Worm (Caenorhabditis elegans) whole organism, mixed stage, embryonic: ENCODE measurements around the gene figl-1.

Experiments
- bed-3 ChIP-seq: fragments of 200-800 bp; sonication (Bioruptor generic); optimal IDR thresholded peaks from 3 replicates; lab custom pipeline; 2018; ENCODE audit warnings: mild to moderate bottlenecking, missing genetic modification characterization, moderate library complexity, missing compliant biosample characterization
- blmp-1 ChIP-seq: fragments of 150-350 bp; optimal IDR thresholded peaks from 2 replicates; lab custom pipeline; 2014; ENCODE audit warnings: missing biosample characterization, missing genetic modification characterization
- ceh-39 ChIP-seq: fragments of 150-350 bp; optimal IDR thresholded peaks from 2 replicates; lab custom pipeline; 2014; ENCODE audit warnings: missing biosample characterization, missing genetic modification characterization
- ceh-43 ChIP-seq: fragments of 200-800 bp; sonication (Bioruptor generic); optimal IDR thresholded peaks from 2 replicates; lab custom pipeline; 2018; ENCODE audit warnings: mild to moderate bottlenecking, missing genetic modification characterization, moderate library complexity, missing compliant biosample characterization
- ceh-83 ChIP-seq: fragments of 200-800 bp; sonication (Bioruptor generic); optimal IDR thresholded peaks from 2 replicates; lab custom pipeline; 2018; ENCODE audit warnings: mild to moderate bottlenecking, missing genetic modification characterization, missing compliant biosample characterization
- ces-1 ChIP-seq: fragments of 150-350 bp; optimal IDR thresholded peaks from 2 replicates; lab custom pipeline; 2014; ENCODE audit warnings: missing biosample characterization, missing genetic modification reagents, missing genetic modification characterization
- cnd-1 ChIP-seq: fragments of 200-800 bp; sonication (Bioruptor generic); optimal IDR thresholded peaks from 2 replicates; lab custom pipeline; 2018; ENCODE audit warnings: mild to moderate bottlenecking, missing genetic modification characterization, missing compliant biosample characterization
- drap-1 ChIP-seq: fragments of 200-800 bp; sonication (Bioruptor generic); optimal IDR thresholded peaks from 3 replicates; lab custom pipeline; 2018; ENCODE audit warnings: mild to moderate bottlenecking, missing genetic modification characterization, missing compliant biosample characterization
- elt-1 ChIP-seq: sonication (generic microtip); optimal IDR thresholded peaks from 2 replicates; lab custom pipeline; 2017; ENCODE audit warnings: missing genetic modification characterization, mild to moderate bottlenecking, missing compliant biosample characterization, antibody characterized with exemption, moderate library complexity, borderline replicate concordance; ENCODE audit not compliant: insufficient read depth
- flh-1 ChIP-seq: fragments of 200-800 bp; sonication (Bioruptor generic); optimal IDR thresholded peaks from 2 replicates; lab custom pipeline; 2018; ENCODE audit warnings: mild to moderate bottlenecking, missing genetic modification characterization, moderate library complexity, missing compliant biosample characterization
- hlh-1 ChIP-seq: fragments of 150-350 bp; optimal IDR thresholded peaks from 2 replicates; lab custom pipeline; 2014; ENCODE audit warnings: missing biosample characterization, missing genetic modification reagents, missing genetic modification characterization
- lin-13 ChIP-seq: fragments of 150-350 bp; optimal IDR thresholded peaks from 2 replicates; lab custom pipeline; 2014; ENCODE audit warnings: missing biosample characterization, missing genetic modification characterization
- lsy-2 ChIP-seq: fragments of 150-350 bp; optimal IDR thresholded peaks from 2 replicates; lab custom pipeline; 2014; ENCODE audit warnings: missing biosample characterization, missing genetic modification characterization
- mep-1 ChIP-seq: fragments of 150-350 bp; optimal IDR thresholded peaks from 2 replicates; lab custom pipeline; 2017; ENCODE audit warnings: missing biosample characterization, missing genetic modification reagents, missing genetic modification characterization, inconsistent platforms
- mls-2 ChIP-seq: sonication (generic microtip); optimal IDR thresholded peaks from 2 replicates; lab custom pipeline; 2016; ENCODE audit warnings: mild to moderate bottlenecking, missing genetic modification characterization, moderate library complexity, missing compliant biosample characterization
- nhr-12 ChIP-seq: fragments of 150-350 bp; optimal IDR thresholded peaks from 2 replicates; lab custom pipeline; 2014; ENCODE audit warnings: missing biosample characterization, missing genetic modification characterization
- nhr-237 ChIP-seq: fragments of 150-350 bp; optimal IDR thresholded peaks from 2 replicates; lab custom pipeline; 2014; ENCODE audit warnings: missing biosample characterization, missing genetic modification characterization
- nhr-28 ChIP-seq: fragments of 150-350 bp; optimal IDR thresholded peaks from 2 replicates; lab custom pipeline; 2014; ENCODE audit warnings: missing biosample characterization, missing genetic modification characterization
- nhr-76 ChIP-seq: sonication (generic microtip); optimal IDR thresholded peaks from 2 replicates; lab custom pipeline; 2017; ENCODE audit warnings: missing biosample characterization, missing genetic modification characterization
- pha-4 ChIP-seq: fragments of 150-350 bp; optimal IDR thresholded peaks from 2 replicates; lab custom pipeline; 2018; ENCODE audit warnings: missing biosample characterization, missing genetic modification reagents, missing genetic modification characterization
- sem-2 ChIP-seq: fragments of 200-800 bp; sonication (Bioruptor generic); optimal IDR thresholded peaks from 2 replicates; lab custom pipeline; 2018; ENCODE audit warnings: mild to moderate bottlenecking, missing genetic modification characterization, missing compliant biosample characterization
- snpc-4 ChIP-seq: fragments of 150-350 bp; optimal IDR thresholded peaks from 2 replicates; lab custom pipeline; 2014; ENCODE audit warnings: missing biosample characterization, missing genetic modification characterization
- sptf-1 ChIP-seq: sonication (generic microtip); optimal IDR thresholded peaks from 2 replicates; lab custom pipeline; 2017; ENCODE audit warnings: mild to moderate bottlenecking, missing genetic modification characterization, moderate library complexity, missing compliant biosample characterization
- tbx-8 ChIP-seq: fragments of 200-800 bp; sonication (Bioruptor generic); optimal IDR thresholded peaks from 2 replicates; lab custom pipeline; 2018; ENCODE audit warnings: mild to moderate bottlenecking, missing genetic modification characterization, moderate library complexity, missing compliant biosample characterization
- unc-120 ChIP-seq: sonication (generic microtip); optimal IDR thresholded peaks from 2 replicates; lab custom pipeline; 2017; ENCODE audit warnings: missing genetic modification characterization, missing compliant biosample characterization; ENCODE audit not compliant: poor library complexity, severe bottlenecking
- unc-39 ChIP-seq: fragments of 150-350 bp; optimal IDR thresholded peaks from 2 replicates; lab custom pipeline; 2014; ENCODE audit warnings: missing biosample characterization, missing genetic modification characterization
- zip-8 ChIP-seq: fragments of 150-350 bp; optimal IDR thresholded peaks from 2 replicates; lab custom pipeline; 2014; ENCODE audit warnings: missing biosample characterization, missing genetic modification characterization
- ztf-11 ChIP-seq: fragments of 150-350 bp; optimal IDR thresholded peaks from 2 replicates; lab custom pipeline; 2014; ENCODE audit warnings: missing biosample characterization, missing genetic modification characterization

Gene figl-1

ce11 chrV:4375807-4376564 is 30.2 kb upstream of the figl-1 start, which contains the start of gene F32D1.7:
F32D1.7 (minus strand) TSS chrV:4376173.
- no peak for TF ChIP-seq nhr-12 (tag; lab: Kevin White, UChicago)
- no peak for TF ChIP-seq ceh-83 (GFP tag; lab: Kevin White, UChicago)
- no peak for TF ChIP-seq drap-1 (GFP tag; lab: Kevin White, UChicago)
- TF ChIP-seq cnd-1 (tag; lab: Kevin White, UChicago) = no peak
- TF ChIP-seq flh-1 (GFP tag; lab: Kevin White, UChicago) = no peak
- TF ChIP-seq nhr-28 = no peak
- no peak for TF ChIP-seq bed-3 (GFP tag; lab: Kevin White, UChicago)
- no peak for TF ChIP-seq sem-2 (GFP tag; lab: Kevin White, UChicago)
- TF ChIP-seq unc-39 (tag; lab: Kevin White, UChicago) = no peak
- no peak for TF ChIP-seq pha-4 (tag; lab: Kevin White, UChicago)
- no peak for TF ChIP-seq snpc-4
- TF ChIP-seq hlh-1 = no peak
- TF ChIP-seq lsy-2 = no peak
- TF ChIP-seq tbx-8 = no peak
- no peak for TF ChIP-seq sptf-1
- no peak for TF ChIP-seq unc-120 (tag; lab: Kevin White, UChicago)
- TF ChIP-seq, all 35 proteins: peak for 0

ce11 chrV:4374625-4375024 is 28.8 kb upstream of the figl-1 start, which contains the start of gene neg-1:
neg-1 (minus strand) TSS chrV:4374874.
- TF ChIP-seq ceh-43 (GFP tag; lab: Kevin White, UChicago) (no peak), blmp-1 (tag; lab: Kevin White, UChicago) (no peak), snpc-4 (no peak), mep-1 (tag; lab: Kevin White, UChicago) (no peak), bed-3 (GFP tag; lab: Kevin White, UChicago) (no peak), elt-1 (tag; lab: Kevin White, UChicago) (no peak), pha-4 (tag; lab: Kevin White, UChicago) (no peak), mls-2 (tag; lab: Kevin White, UChicago) (no peak)

DNA sequence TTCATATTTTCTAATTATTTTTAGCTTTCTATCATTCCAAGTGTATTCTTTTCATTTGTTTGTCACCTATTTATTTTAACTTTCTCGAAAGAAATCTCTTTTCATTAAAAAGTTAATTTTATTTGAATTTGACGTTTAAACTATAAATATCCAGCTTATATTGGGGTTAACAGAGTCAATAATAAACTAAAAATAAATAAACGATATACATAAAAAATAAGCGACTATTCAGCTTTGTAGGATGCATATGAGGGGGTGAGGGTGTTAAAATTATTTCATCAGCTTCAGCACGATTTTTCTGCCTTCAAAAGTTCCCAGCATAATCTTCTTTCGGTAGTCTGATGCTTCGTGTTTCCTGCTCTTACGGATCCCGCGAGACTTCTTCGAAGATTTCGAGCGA is 27.9 kb upstream of the figl-1 start:
- TF ChIP-seq drap-1 (GFP tag; lab: Kevin White, UChicago) = no peak

- no peak for TF ChIP-seq nhr-237 (tag; lab: Kevin White, UChicago)
- TF ChIP-seq ceh-39 (tag; lab: Kevin White, UChicago) = no peak
- no peak for TF ChIP-seq nhr-76 (tag; lab: Kevin White, UChicago)
- no peak for TF ChIP-seq pha-4 (tag; lab: Kevin White, UChicago)
- no peak for TF ChIP-seq mls-2 (tag; lab: Kevin White, UChicago)
- no peak for TF ChIP-seq ztf-11 (tag; lab: Kevin White, UChicago)
- TF ChIP-seq unc-120 (tag; lab: Kevin White, UChicago) = no peak
- no peak for TF ChIP-seq mep-1 (tag; lab: Kevin White, UChicago)
- no peak for TF ChIP-seq lin-13 (tag; lab: Kevin White, UChicago)
- TF ChIP-seq tbx-8 = no peak
- no peak for TF ChIP-seq sem-2 (GFP tag; lab: Kevin White, UChicago)
- TF ChIP-seq ces-1 (GFP tag; lab: Kevin White, UChicago) = no peak
Measured at ce11 chrV:4372986-4373385, 27.2 kb upstream of the figl-1 start.

- TF ChIP-seq zip-8 (tag; lab: Kevin White, UChicago) = peak; percentile 0
- peak; percentile 42 for TF ChIP-seq pha-4 (tag; lab: Kevin White, UChicago)
- peak; percentile 46 for TF ChIP-seq ces-1 (GFP tag; lab: Kevin White, UChicago)
- no peak for TF ChIP-seq flh-1 (GFP tag; lab: Kevin White, UChicago)
- peak; percentile 15 for TF ChIP-seq lsy-2
- no peak for TF ChIP-seq snpc-4
- TF ChIP-seq ceh-83 (GFP tag; lab: Kevin White, UChicago) = no peak
- peak; percentile 54 for TF ChIP-seq mep-1 (tag; lab: Kevin White, UChicago)
- TF ChIP-seq bed-3 (GFP tag; lab: Kevin White, UChicago) = no peak
- TF ChIP-seq ceh-39 (tag; lab: Kevin White, UChicago) = no peak
Measured at ce11 chrV:4371309-4371933, 25.6 kb upstream of the figl-1 start, which contains the start of the genes gmpr-1 and fipp-1. gmpr-1 (minus strand) TSS chrV:4371383. fipp-1 (plus strand) TSS chrV:4371807.
